Fruit fly (Drosophila melanogaster) whole organism, embryonic: ENCODE data around the gene CG32537.

Experiments
- Atf3 ChIP-seq: fragments of 200-800 bp; sonication (Bioruptor generic); optimal IDR thresholded peaks from 3 replicates; lab custom pipeline; 2016; ENCODE audit warnings: missing biosample characterization, missing genetic modification characterization
- Bdp1 ChIP-seq: fragments of 200-800 bp; sonication (Bioruptor generic); optimal IDR thresholded peaks from 3 replicates; lab custom pipeline; 2016; ENCODE audit warnings: missing biosample characterization, missing genetic modification characterization
- C15 ChIP-seq: fragments of 200-800 bp; sonication (Bioruptor generic); IDR thresholded peaks from 3 replicates; pipeline ENCODE4 v1.3.6; 2022; ENCODE audit warnings: missing biosample characterization, missing genetic modification characterization
- CG10431 ChIP-seq: fragments of 200-800 bp; sonication (Bioruptor generic); optimal IDR thresholded peaks from 3 replicates; lab custom pipeline; 2018; ENCODE audit warnings: missing biosample characterization, mild to moderate bottlenecking, missing genetic modification characterization
- CG10565 ChIP-seq: fragments of 200-800 bp; sonication (Bioruptor generic); optimal IDR thresholded peaks from 3 replicates; lab custom pipeline; 2016; ENCODE audit warnings: missing biosample characterization, mild to moderate bottlenecking, missing genetic modification characterization
- CG10959 ChIP-seq: fragments of 200-800 bp; sonication (Bioruptor generic); IDR thresholded peaks from 2 replicates; pipeline ENCODE4 v1.3.6; 2022; ENCODE audit warnings: missing biosample characterization, missing genetic modification characterization
- CG11560 ChIP-seq: fragments of 200-800 bp; sonication (Bioruptor generic); IDR thresholded peaks from 3 replicates; pipeline ENCODE4 v1.3.6; 2022; ENCODE audit warnings: missing biosample characterization, missing genetic modification characterization
- CG13624 ChIP-seq: fragments of 200-800 bp; sonication (Bioruptor generic); optimal IDR thresholded peaks from 2 replicates; lab custom pipeline; 2016; ENCODE audit warnings: missing biosample characterization, missing genetic modification characterization
- CG14014 ChIP-seq: fragments of 200-800 bp; sonication (Bioruptor generic); IDR thresholded peaks from 2 replicates; pipeline ENCODE4 v1.3.6; 2022; ENCODE audit warnings: missing biosample characterization, missing genetic modification characterization
- CG14050 ChIP-seq: fragments of 200-800 bp; sonication (Bioruptor generic); IDR thresholded peaks from 3 replicates; pipeline ENCODE4 v1.3.6; 2022; ENCODE audit warnings: missing biosample characterization, missing genetic modification characterization
- CG14667 ChIP-seq: fragments of 200-800 bp; sonication (Bioruptor generic); IDR thresholded peaks from 2 replicates; pipeline ENCODE4 v1.3.6; 2022; ENCODE audit warnings: missing biosample characterization, missing genetic modification characterization
- CG1603 ChIP-seq: fragments of 200-800 bp; sonication (Bioruptor generic); optimal IDR thresholded peaks from 2 replicates; lab custom pipeline; 2019; ENCODE audit warnings: missing biosample characterization, mild to moderate bottlenecking, missing genetic modification characterization, moderate library complexity
- CG17385 ChIP-seq: fragments of 200-800 bp; sonication (Bioruptor generic); optimal IDR thresholded peaks from 3 replicates; lab custom pipeline; 2018; ENCODE audit warnings: missing biosample characterization, mild to moderate bottlenecking, missing genetic modification characterization
- CG31388 ChIP-seq: fragments of 200-800 bp; sonication (Bioruptor generic); optimal IDR thresholded peaks from 2 replicates; lab custom pipeline; 2016; ENCODE audit warnings: missing biosample characterization, missing genetic modification characterization
- CG32767 ChIP-seq: fragments of 200-800 bp; sonication (Bioruptor generic); IDR thresholded peaks from 2 replicates; pipeline ENCODE4 v1.3.6; 2022; ENCODE audit warnings: missing biosample characterization, missing genetic modification characterization
- CG4404 ChIP-seq: fragments of 200-800 bp; sonication (Bioruptor generic); IDR thresholded peaks from 2 replicates; pipeline ENCODE4 v1.3.6; 2022; ENCODE audit warnings: missing biosample characterization, missing genetic modification characterization
- CG6654 ChIP-seq: fragments of 200-800 bp; sonication (Bioruptor generic); optimal IDR thresholded peaks from 2 replicates; lab custom pipeline; 2017; ENCODE audit warnings: missing biosample characterization, mild to moderate bottlenecking, missing genetic modification characterization
- CG7271 ChIP-seq: fragments of 200-800 bp; sonication (Bioruptor generic); optimal IDR thresholded peaks from 2 replicates; lab custom pipeline; 2018; ENCODE audit warnings: missing biosample characterization, mild to moderate bottlenecking, missing genetic modification characterization, moderate library complexity
- CG9609 ChIP-seq: fragments of 200-800 bp; sonication (Bioruptor generic); optimal IDR thresholded peaks from 3 replicates; lab custom pipeline; 2016; ENCODE audit warnings: missing biosample characterization, missing genetic modification characterization
- Dad ChIP-seq: fragments of 200-800 bp; sonication (Bioruptor generic); optimal IDR thresholded peaks from 3 replicates; lab custom pipeline; 2016; ENCODE audit warnings: missing biosample characterization, missing genetic modification characterization
- E2f1 ChIP-seq: fragments of 200-800 bp; sonication (Bioruptor generic); IDR thresholded peaks from 2 replicates; pipeline ENCODE4 v1.3.6; 2022; ENCODE audit warnings: missing biosample characterization, missing genetic modification characterization
- ERR ChIP-seq: fragments of 200-800 bp; sonication (Bioruptor generic); optimal IDR thresholded peaks from 2 replicates; lab custom pipeline; 2016; ENCODE audit warnings: missing biosample characterization, missing genetic modification characterization
- Elba2 ChIP-seq: fragments of 200-800 bp; sonication (Bioruptor generic); optimal IDR thresholded peaks from 3 replicates; lab custom pipeline; 2016; ENCODE audit warnings: missing biosample characterization, missing genetic modification characterization
- Gsc ChIP-seq: fragments of 200-800 bp; sonication (Bioruptor generic); IDR thresholded peaks from 2 replicates; pipeline ENCODE4 v1.3.6; 2022; ENCODE audit warnings: missing biosample characterization, missing genetic modification characterization
- Hr78 ChIP-seq, 2 experiments: fragments of 200-800 bp in 1 of 2; fragments of >200 bp in 1 of 2; sonication (Bioruptor generic) in 1 of 2; optimal IDR thresholded peaks; 2 replicates each; lab custom pipeline; 2017 to 2019; ENCODE audit warnings: missing biosample characterization in 2 of 2, missing genetic modification characterization in 2 of 2, mild to moderate bottlenecking in 1 of 2, moderate library complexity in 1 of 2
- Kr ChIP-seq: fragments of 200-800 bp; sonication (Bioruptor generic); optimal IDR thresholded peaks from 2 replicates; lab custom pipeline; 2017; ENCODE audit warnings: missing biosample characterization, mild to moderate bottlenecking, missing genetic modification characterization
- Lpt ChIP-seq: fragments of >200 bp; optimal IDR thresholded peaks from 2 replicates; lab custom pipeline; 2018; ENCODE audit warnings: missing biosample characterization, missing genetic modification characterization
- NC2β ChIP-seq: fragments of 200-800 bp; sonication (Bioruptor generic); optimal IDR thresholded peaks from 2 replicates; lab custom pipeline; 2016; ENCODE audit warnings: missing biosample characterization, missing genetic modification characterization
- Sox102F ChIP-seq: fragments of 200-800 bp; sonication (Bioruptor generic); optimal IDR thresholded peaks from 2 replicates; lab custom pipeline; 2018; ENCODE audit warnings: missing biosample characterization, mild to moderate bottlenecking, missing genetic modification characterization, moderate library complexity
- Ssrp ChIP-seq: fragments of 200-800 bp; sonication (Bioruptor generic); optimal IDR thresholded peaks from 2 replicates; lab custom pipeline; 2018; ENCODE audit warnings: missing biosample characterization, mild to moderate bottlenecking, missing genetic modification characterization, moderate library complexity
- amos ChIP-seq: fragments of 200-800 bp; sonication (Bioruptor generic); IDR thresholded peaks from 2 replicates; pipeline ENCODE4 v1.3.6; 2022; ENCODE audit warnings: missing biosample characterization, missing genetic modification characterization; ENCODE audit not compliant: partially characterized antibody
- aop ChIP-seq: fragments of 200-800 bp; sonication (Bioruptor generic); IDR thresholded peaks from 2 replicates; pipeline ENCODE4 v1.3.6; 2022; ENCODE audit warnings: missing biosample characterization, missing genetic modification characterization
- br ChIP-seq: fragments of >200 bp; optimal IDR thresholded peaks from 2 replicates; lab custom pipeline; 2017
- chif ChIP-seq, 2 experiments: fragments of 200-800 bp; sonication (Bioruptor generic); optimal IDR thresholded peaks; 3 replicates each; lab custom pipeline; 2016; ENCODE audit warnings: missing biosample characterization in 2 of 2, missing genetic modification characterization in 2 of 2
- dimm ChIP-seq: fragments of 200-800 bp; sonication (Bioruptor generic); IDR thresholded peaks from 2 replicates; pipeline ENCODE4 v1.3.6; 2022; ENCODE audit warnings: missing biosample characterization, missing genetic modification characterization
- ems ChIP-seq: fragments of 200-800 bp; sonication (Bioruptor generic); optimal IDR thresholded peaks from 3 replicates; lab custom pipeline; 2016; ENCODE audit warnings: missing biosample characterization, missing genetic modification characterization
- fd102C ChIP-seq: fragments of 200-800 bp; sonication (Bioruptor generic); optimal IDR thresholded peaks from 2 replicates; lab custom pipeline; 2018; ENCODE audit warnings: missing biosample characterization, mild to moderate bottlenecking, missing genetic modification characterization, moderate library complexity
- fu2 ChIP-seq: fragments of 200-800 bp; sonication (Bioruptor generic); optimal IDR thresholded peaks from 2 replicates; lab custom pipeline; 2016; ENCODE audit warnings: missing biosample characterization, missing genetic modification characterization
- grn ChIP-seq: fragments of 200-800 bp; sonication (Bioruptor generic); optimal IDR thresholded peaks from 3 replicates; lab custom pipeline; 2017; ENCODE audit warnings: missing biosample characterization, missing genetic modification characterization
- gsb ChIP-seq: fragments of 200-800 bp; sonication (Bioruptor generic); IDR thresholded peaks from 2 replicates; pipeline ENCODE4 v1.3.6; 2022; ENCODE audit warnings: missing biosample characterization, missing genetic modification characterization
- jigr1 ChIP-seq: fragments of 200-800 bp; sonication (Bioruptor generic); IDR thresholded peaks from 3 replicates; pipeline ENCODE4 v1.3.6; 2022; ENCODE audit warnings: missing biosample characterization, missing genetic modification characterization
- pho ChIP-seq: fragments of 200-800 bp; sonication (Bioruptor generic); optimal IDR thresholded peaks from 2 replicates; lab custom pipeline; 2016; ENCODE audit warnings: missing biosample characterization, missing genetic modification characterization
- pita ChIP-seq: fragments of 200-800 bp; sonication (Bioruptor generic); optimal IDR thresholded peaks from 2 replicates; lab custom pipeline; 2017; ENCODE audit warnings: missing biosample characterization, mild to moderate bottlenecking, missing genetic modification characterization
- pros ChIP-seq: fragments of 200-800 bp; sonication (Bioruptor generic); optimal IDR thresholded peaks from 3 replicates; lab custom pipeline; 2019; ENCODE audit warnings: missing biosample characterization, mild to moderate bottlenecking, missing genetic modification characterization, moderate library complexity
- ranshi ChIP-seq: fragments of 200-800 bp; sonication (Bioruptor generic); IDR thresholded peaks from 2 replicates; pipeline ENCODE4 v1.3.6; 2022; ENCODE audit warnings: missing biosample characterization, missing genetic modification characterization
- sim ChIP-seq: fragments of 200-800 bp; sonication (Bioruptor generic); IDR thresholded peaks from 2 replicates; pipeline ENCODE4 v1.3.6; 2022; ENCODE audit warnings: missing biosample characterization, missing genetic modification characterization
- slp2 ChIP-seq: fragments of 200-800 bp; sonication (Bioruptor generic); optimal IDR thresholded peaks from 2 replicates; lab custom pipeline; 2016; ENCODE audit warnings: missing biosample characterization, missing genetic modification characterization
- sr ChIP-seq: fragments of 200-800 bp; sonication (Bioruptor generic); IDR thresholded peaks from 3 replicates; pipeline ENCODE4 v1.3.6; 2022; ENCODE audit warnings: missing biosample characterization, missing genetic modification characterization
- stc ChIP-seq: fragments of 200-800 bp; sonication (Bioruptor generic); IDR thresholded peaks from 2 replicates; pipeline ENCODE4 v1.3.6; 2022; ENCODE audit warnings: missing biosample characterization, missing genetic modification characterization
- tin ChIP-seq: fragments of 200-800 bp; sonication (Bioruptor generic); optimal IDR thresholded peaks from 3 replicates; lab custom pipeline; 2016; ENCODE audit warnings: missing biosample characterization, missing genetic modification characterization
- toy ChIP-seq: fragments of 200-800 bp; sonication (Bioruptor generic); IDR thresholded peaks from 2 replicates; pipeline ENCODE4 v1.3.6; 2022; ENCODE audit warnings: missing biosample characterization, missing genetic modification characterization
- trh ChIP-seq: fragments of 200-800 bp; sonication (Bioruptor generic); optimal IDR thresholded peaks from 2 replicates; lab custom pipeline; 2016; ENCODE audit warnings: missing biosample characterization, missing genetic modification characterization

CG32537 gene

dm6 chrX:19317058-19317767 is 40.9 kb upstream of the CG32537 start:
- TF ChIP-seq br (lab: Kevin White, UChicago) (no peak), stc (GFP tag; lab: Robert Waterston, UW) (peak; percentile 39; the same call in 1 of the 2 replicates), NC2β (GFP tag; lab: Kevin White, UChicago) (no peak), pita (GFP tag; lab: Kevin White, UChicago) (no peak), ems (GFP tag; lab: Kevin White, UChicago) (no peak), tin (GFP tag; lab: Kevin White, UChicago) (peak; percentile 0), Hr78 (GFP tag; optimal IDR thresholded peaks at IDR 0.05; lab: Kevin White, UChicago) (no peak), aop (no peak), CG11560 (tag; lab: Robert Waterston, UW) (no peak), amos (GFP tag; lab: Robert Waterston, UW) (no peak), CG10959 (GFP tag; lab: Robert Waterston, UW) (no peak), CG32767 (GFP tag; lab: Robert Waterston, UW) (peak; percentile 38; the same call in 1 of the 2 replicates), sim (GFP tag; lab: Robert Waterston, UW) (no peak), CG7271 (no peak), Bdp1 (GFP tag; lab: Kevin White, UChicago) (no peak), Ssrp (tag; lab: Kevin White, UChicago) (peak; percentile 54), ranshi (peak; percentile 67), Elba2 (GFP tag; lab: Kevin White, UChicago) (no peak), grn (GFP tag; lab: Kevin White, UChicago) (no peak), Lpt (GFP tag; lab: Kevin White, UChicago) (no peak), CG14050 (GFP tag; lab: Robert Waterston, UW) (peak; percentile 36; the same call in 2 of the 3 replicates), CG17385 (GFP tag; lab: Kevin White, UChicago) (peak; percentile 62), fd102C (GFP tag; lab: Kevin White, UChicago) (no peak), C15 (GFP tag; lab: Robert Waterston, UW) (no peak), CG10431 (no peak), trh (no peak), Atf3 (GFP tag; lab: Kevin White, UChicago) (no peak), gsb (GFP tag; lab: Robert Waterston, UW) (0 out of 2 replicates have a peak, but pooled peaks have one; percentile 24), Kr (GFP tag; lab: Kevin White, UChicago) (no peak), slp2 (GFP tag; lab: Kevin White, UChicago) (no peak), E2f1 (GFP tag; lab: Robert Waterston, UW) (peak; percentile 49; the same call in 1 of the 2 replicates), ERR (GFP tag; lab: Kevin White, UChicago) (no peak), CG13624 (GFP tag; lab: Kevin White, UChicago) (no peak), CG10565 (GFP tag; lab: Kevin White, UChicago) (no peak), pros (GFP tag; lab: Kevin White, UChicago) (no peak), CG9609 (GFP tag; lab: Kevin White, UChicago) (no peak), CG14014 (0 out of 2 replicates have a peak, but pooled peaks have one; percentile 39), Gsc (no peak), Sox102F (GFP tag; lab: Kevin White, UChicago) (peak; percentile 75), chif (GFP tag; optimal IDR thresholded peaks at IDR 0.05; lab: Kevin White, UChicago) (no peak), toy (GFP tag; lab: Robert Waterston, UW) (no peak), sr (GFP tag; lab: Robert Waterston, UW) (no peak), CG1603 (tag; lab: Kevin White, UChicago) (no peak), CG4404 (GFP tag; lab: Robert Waterston, UW) (0 out of 2 replicates have a peak, but pooled peaks have one; percentile 18), CG6654 (GFP tag; lab: Kevin White, UChicago) (peak; percentile 22), pho (GFP tag; lab: Kevin White, UChicago) (no peak), CG31388 (GFP tag; lab: Kevin White, UChicago) (no peak), fu2 (GFP tag; lab: Kevin White, UChicago) (no peak), dimm (no peak), CG14667 (GFP tag; lab: Robert Waterston, UW) (peak; percentile 45), Dad (GFP tag; lab: Kevin White, UChicago) (no peak), jigr1 (no peak)
